Worm (Caenorhabditis elegans) whole organism, young adult: ENCODE results near the gene ssr-2.
A peak's percentile ranks its signal among the peaks of the same experiment; 100 is the strongest.

ENCODE experiments used
- D2030.7 ChIP-seq: fragments of 200-800 bp; sonication (Bioruptor generic); IDR thresholded peaks from 2 replicates; pipeline ENCODE4 v1.3.6; 2022; ENCODE audit warnings: missing genetic modification reagents, missing genetic modification characterization, missing compliant biosample characterization
- F10E7.11 ChIP-seq: sonication (generic microtip); optimal IDR thresholded peaks from 2 replicates; lab custom pipeline; 2017; ENCODE audit warnings: mild to moderate bottlenecking, missing genetic modification characterization, moderate library complexity, missing compliant biosample characterization
- F49E8.2 ChIP-seq: sonication (generic microtip); optimal IDR thresholded peaks from 3 replicates; lab custom pipeline; 2017; ENCODE audit warnings: missing genetic modification characterization, mild to moderate bottlenecking, missing compliant biosample characterization, antibody characterized with exemption, moderate library complexity; ENCODE audit not compliant: insufficient read depth
- F55B11.4 ChIP-seq: sonication (generic microtip); optimal IDR thresholded peaks from 2 replicates; lab custom pipeline; 2016; ENCODE audit warnings: missing compliant biosample characterization, missing genetic modification characterization, borderline replicate concordance; ENCODE audit not compliant: insufficient read depth
- ama-1 ChIP-seq, 3 experiments: fragments of 150-350 bp in 1 of 3; sonication (generic microtip) in 2 of 3; optimal IDR thresholded peaks; 2 replicates each; lab custom pipeline; 2014 to 2018; ENCODE audit warnings: missing biosample characterization in 2 of 3, missing genetic modification characterization in 2 of 3, missing genetic modification reagents in 2 of 3
- atf-7 ChIP-seq: sonication (generic microtip); optimal IDR thresholded peaks from 2 replicates; lab custom pipeline; 2017; ENCODE audit warnings: mild to moderate bottlenecking, missing genetic modification characterization, missing compliant biosample characterization
- athp-1 ChIP-seq: sonication (generic microtip); optimal IDR thresholded peaks from 2 replicates; lab custom pipeline; 2017; ENCODE audit warnings: mild to moderate bottlenecking, missing genetic modification characterization, missing compliant biosample characterization
- bed-2 ChIP-seq: fragments of 200-800 bp; sonication (Bioruptor generic); IDR thresholded peaks from 2 replicates; pipeline ENCODE4 v1.3.6; 2022; ENCODE audit warnings: missing genetic modification reagents, missing genetic modification characterization, missing compliant biosample characterization
- cebp-1 ChIP-seq, 2 experiments: fragments of 200-800 bp in 1 of 2; sonication (Bioruptor generic) in 1 of 2; sonication (generic microtip) in 1 of 2; IDR thresholded peaks in 1 of 2; optimal IDR thresholded peaks in 1 of 2; 2 replicates each; pipeline versions ENCODE4 v1.3.6 to Lab custom; 2017 to 2022; ENCODE audit warnings: missing compliant biosample characterization in 2 of 2, missing genetic modification characterization in 2 of 2, mild to moderate bottlenecking in 1 of 2, missing genetic modification reagents in 1 of 2, moderate library complexity in 1 of 2
- cebp-2 ChIP-seq: fragments of 200-800 bp; sonication (Bioruptor generic); IDR thresholded peaks from 2 replicates; pipeline ENCODE4 v1.3.6; 2022; ENCODE audit warnings: missing genetic modification characterization, missing compliant biosample characterization
- ceh-100 ChIP-seq: fragments of 200-800 bp; sonication (Bioruptor generic); IDR thresholded peaks from 2 replicates; pipeline ENCODE4 v1.3.6; 2022; ENCODE audit warnings: missing genetic modification reagents, missing genetic modification characterization, missing compliant biosample characterization
- ceh-91 ChIP-seq: fragments of 200-800 bp; sonication (Bioruptor generic); IDR thresholded peaks from 2 replicates; pipeline ENCODE4 v1.3.6; 2022; ENCODE audit warnings: missing genetic modification reagents, missing genetic modification characterization, missing compliant biosample characterization
- egl-18 ChIP-seq: fragments of 200-800 bp; sonication (Bioruptor generic); IDR thresholded peaks from 2 replicates; pipeline ENCODE4 v1.3.6; 2022; ENCODE audit warnings: missing genetic modification reagents, missing genetic modification characterization, missing compliant biosample characterization
- egl-44 ChIP-seq: fragments of 200-800 bp; sonication (Bioruptor generic); IDR thresholded peaks from 2 replicates; pipeline ENCODE4 v1.3.6; 2022; ENCODE audit warnings: missing genetic modification reagents, missing genetic modification characterization, missing compliant biosample characterization
- egrh-3 ChIP-seq: fragments of 200-800 bp; sonication (Bioruptor generic); IDR thresholded peaks from 2 replicates; pipeline ENCODE4 v1.3.6; 2022; ENCODE audit warnings: missing genetic modification reagents, missing genetic modification characterization, missing compliant biosample characterization
- ekl-4 ChIP-seq: fragments of 200-800 bp; sonication (Bioruptor generic); IDR thresholded peaks from 2 replicates; pipeline ENCODE4 v1.3.6; 2022; ENCODE audit warnings: missing genetic modification reagents, missing genetic modification characterization, missing compliant biosample characterization
- ets-4 ChIP-seq: fragments of 200-800 bp; sonication (Bioruptor generic); optimal IDR thresholded peaks from 2 replicates; lab custom pipeline; 2018; ENCODE audit warnings: mild to moderate bottlenecking, missing genetic modification characterization, missing compliant biosample characterization
- hlh-12 ChIP-seq: sonication (generic microtip); optimal IDR thresholded peaks from 2 replicates; lab custom pipeline; 2016; ENCODE audit warnings: missing genetic modification characterization, missing compliant biosample characterization
- hmg-20 ChIP-seq: fragments of 200-800 bp; sonication (Bioruptor generic); IDR thresholded peaks from 2 replicates; pipeline ENCODE4 v1.3.6; 2022; ENCODE audit warnings: missing genetic modification reagents, missing genetic modification characterization, missing compliant biosample characterization
- let-607 ChIP-seq, 2 experiments: fragments of 200-800 bp in 1 of 2; sonication (Bioruptor generic) in 1 of 2; sonication (generic microtip) in 1 of 2; optimal IDR thresholded peaks; 2 replicates each; lab custom pipeline; 2016 to 2018; ENCODE audit warnings: mild to moderate bottlenecking in 2 of 2, missing compliant biosample characterization in 2 of 2, missing genetic modification characterization in 2 of 2, moderate library complexity in 2 of 2, missing genotype in 1 of 2
- lin-26 ChIP-seq: fragments of 200-800 bp; sonication (Bioruptor generic); IDR thresholded peaks from 2 replicates; pipeline ENCODE4 v1.3.6; 2022; ENCODE audit warnings: missing genetic modification reagents, missing genetic modification characterization, missing compliant biosample characterization
- madf-3 ChIP-seq: fragments of 200-800 bp; sonication (Bioruptor generic); IDR thresholded peaks from 2 replicates; pipeline ENCODE4 v1.3.6; 2022; ENCODE audit warnings: missing genetic modification reagents, missing genetic modification characterization, missing compliant biosample characterization
- madf-8 ChIP-seq: fragments of 200-800 bp; sonication (Bioruptor generic); conservative IDR thresholded peaks from 2 replicates; pipeline ENCODE4 v1.3.6; 2022; ENCODE audit warnings: missing genetic modification reagents, missing genetic modification characterization, missing compliant biosample characterization
- mes-4 ChIP-seq: sonication (generic microtip); optimal IDR thresholded peaks from 2 replicates; lab custom pipeline; 2016; ENCODE audit warnings: missing genotype, missing genetic modification characterization, missing compliant biosample characterization
- nfya-1 ChIP-seq: sonication (generic microtip); optimal IDR thresholded peaks from 2 replicates; lab custom pipeline; 2017; ENCODE audit warnings: antibody characterized with exemption, missing compliant biosample characterization, missing genetic modification characterization, borderline replicate concordance; ENCODE audit not compliant: insufficient read depth
- nhr-80 ChIP-seq: sonication (generic microtip); optimal IDR thresholded peaks from 2 replicates; lab custom pipeline; 2016; ENCODE audit warnings: missing genetic modification characterization, missing compliant biosample characterization
- nhr-90 ChIP-seq: sonication (generic microtip); optimal IDR thresholded peaks from 2 replicates; lab custom pipeline; 2016; ENCODE audit warnings: missing genotype, mild to moderate bottlenecking, missing genetic modification characterization, missing compliant biosample characterization
- rec-8 ChIP-seq, 2 experiments: sonication (generic microtip); optimal IDR thresholded peaks; 2 replicates each; lab custom pipeline; 2016; ENCODE audit warnings: mild to moderate bottlenecking in 2 of 2, missing genetic modification characterization in 2 of 2, missing genetic modification reagents in 2 of 2, missing genotype in 2 of 2, missing biosample characterization in 1 of 2, missing compliant biosample characterization in 1 of 2, moderate library complexity in 1 of 2
- repo-1 ChIP-seq: sonication (generic microtip); optimal IDR thresholded peaks from 2 replicates; lab custom pipeline; 2017; ENCODE audit warnings: mild to moderate bottlenecking, missing genetic modification characterization, missing compliant biosample characterization
- sdz-38 ChIP-seq: sonication (generic microtip); optimal IDR thresholded peaks from 2 replicates; lab custom pipeline; 2016; ENCODE audit warnings: missing genotype, missing genetic modification characterization, missing compliant biosample characterization
- sea-2 ChIP-seq: fragments of 200-800 bp; sonication (Bioruptor generic); IDR thresholded peaks from 2 replicates; pipeline ENCODE4 v1.3.6; 2022; ENCODE audit warnings: missing genetic modification characterization, missing compliant biosample characterization
- tbp1 ChIP-seq: fragments of 200-800 bp; sonication (Bioruptor generic); optimal IDR thresholded peaks from 2 replicates; lab custom pipeline; 2018; ENCODE audit warnings: mild to moderate bottlenecking, missing genetic modification characterization, missing compliant biosample characterization
- tbx-9 ChIP-seq: sonication (generic microtip); optimal IDR thresholded peaks from 2 replicates; lab custom pipeline; 2016; ENCODE audit warnings: borderline replicate concordance, missing genetic modification characterization, inconsistent platforms, missing compliant biosample characterization
- tlf-1 ChIP-seq: fragments of 200-800 bp; sonication (Bioruptor generic); optimal IDR thresholded peaks from 2 replicates; lab custom pipeline; 2018; ENCODE audit warnings: mild to moderate bottlenecking, missing genetic modification characterization, missing compliant biosample characterization
- unc-62 ChIP-seq: fragments of 150-350 bp; optimal IDR thresholded peaks from 2 replicates; lab custom pipeline; 2014; ENCODE audit warnings: missing biosample characterization, missing genetic modification reagents, missing genetic modification characterization
- zfh-2 ChIP-seq: fragments of 200-800 bp; sonication (Bioruptor generic); conservative IDR thresholded peaks from 2 replicates; pipeline ENCODE4 v1.3.6; 2022; ENCODE audit warnings: missing genetic modification reagents, missing genetic modification characterization, missing compliant biosample characterization
- ztf-22 ChIP-seq: fragments of 200-800 bp; sonication (Bioruptor generic); optimal IDR thresholded peaks from 2 replicates; lab custom pipeline; 2018; ENCODE audit warnings: mild to moderate bottlenecking, missing genetic modification characterization, moderate library complexity, missing compliant biosample characterization

ssr-2 gene

DNA sequence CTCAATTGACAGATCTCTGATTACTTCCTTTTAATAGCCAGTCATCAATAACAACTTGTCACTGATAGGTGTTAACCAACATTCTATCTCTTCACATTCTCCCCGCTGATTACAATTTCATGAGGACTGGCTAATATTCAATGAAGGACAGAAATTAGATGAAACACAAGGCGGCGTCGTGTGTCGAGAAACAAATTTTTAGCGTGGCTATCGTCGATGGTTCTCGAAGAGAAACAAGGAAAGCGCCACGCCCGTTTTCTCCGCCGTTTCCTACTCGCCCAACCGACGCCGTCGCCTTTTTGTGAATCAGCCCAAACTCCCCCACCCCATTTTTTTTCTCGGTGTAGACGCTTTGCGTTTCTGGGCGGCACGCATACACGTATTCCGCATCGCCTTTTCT, 36.4 kb upstream of the ssr-2 start, which contains the start of gene F53B3.6:
TSS of gene F53B3.6 (plus strand) at position 284 of the 400 bp plus-strand sequence.
- TF ChIP-seq ets-4 (GFP tag; lab: Kevin White, UChicago) (no peak), zfh-2 (0 out of 2 replicates have a peak, but pooled peaks have one; percentile 34)

DNA sequence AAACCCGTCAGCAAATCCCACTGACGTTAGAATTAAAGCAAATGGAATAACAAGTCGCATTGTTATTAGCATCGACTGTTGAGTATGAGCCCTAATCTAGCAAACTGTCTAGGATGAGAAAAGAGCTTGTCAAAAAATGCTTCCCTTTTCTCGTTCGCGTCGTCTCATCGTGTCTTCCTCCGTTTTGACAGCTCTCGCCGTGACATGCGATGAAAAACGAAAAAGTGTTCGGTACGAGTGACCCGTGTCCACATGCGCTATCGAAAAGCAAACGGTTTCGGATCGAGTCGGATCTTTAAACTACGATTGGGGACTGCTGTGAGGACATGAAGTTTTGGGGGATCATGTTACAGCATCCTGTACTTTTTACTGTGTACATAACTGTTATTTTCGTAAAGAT, 34.8 kb upstream of the ssr-2 start, which contains the start of gene comt-1:
TSS of gene comt-1 (minus strand) at position 101 of the 400 bp plus-strand sequence.
- TF ChIP-seq madf-8 (GFP tag; lab: Robert Waterston, UW), result no peak
- no peak for TF ChIP-seq repo-1 (tag; lab: Kevin White, UChicago)
- TF ChIP-seq hmg-20 (GFP tag; lab: Robert Waterston, UW), result no peak
- no peak for TF ChIP-seq F10E7.11
- TF ChIP-seq tbx-9, result no peak
- no peak for TF ChIP-seq egl-18 (GFP tag; lab: Robert Waterston, UW)
- TF ChIP-seq tbp1 (GFP tag; lab: Kevin White, UChicago), result no peak
- TF ChIP-seq nhr-80 (tag; lab: Kevin White, UChicago), result no peak
- TF ChIP-seq sea-2 (GFP tag; lab: Robert Waterston, UW), result no peak
- TF ChIP-seq atf-7 (tag; lab: Kevin White, UChicago), result no peak
- no peak for TF ChIP-seq unc-62 (GFP tag; lab: Kevin White, UChicago)
- TF ChIP-seq ztf-22 (GFP tag; lab: Kevin White, UChicago), result no peak
- no peak for TF ChIP-seq mes-4 (tag; lab: Kevin White, UChicago)
- TF ChIP-seq F49E8.2 (tag; lab: Kevin White, UChicago), result no peak

ce11 chrX:2858380-2858779, 30.8 kb upstream of the ssr-2 start:
- TF ChIP-seq hlh-12, result no peak
- no peak for TF ChIP-seq F55B11.4 (tag; lab: Kevin White, UChicago)
- no peak for TF ChIP-seq nhr-90 (tag; lab: Kevin White, UChicago)
- TF ChIP-seq ama-1 (optimal IDR thresholded peaks at IDR 0.05; lab: Kevin White, UChicago), result no peak
- TF ChIP-seq ama-1 (GFP tag; optimal IDR thresholded peaks at IDR 0.05; lab: Kevin White, UChicago), result no peak

ce11 chrX:2857070-2857825, 29.7 kb upstream of the ssr-2 start, which contains the start of gene tra-4:
Gene tra-4, minus strand, starts transcription at chrX:2857603.
- TF ChIP-seq lin-26 (GFP tag; lab: Robert Waterston, UW) (no peak), egrh-3 (GFP tag; lab: Robert Waterston, UW) (no peak), let-607 (tag; optimal IDR thresholded peaks at IDR 0.05; lab: Kevin White, UChicago) (no peak), madf-3 (GFP tag; lab: Robert Waterston, UW) (0 out of 2 replicates have a peak, but pooled peaks have one; percentile 17)

- TF ChIP-seq egrh-3 (GFP tag; lab: Robert Waterston, UW) (no peak), cebp-2 (no peak), egl-44 (GFP tag; lab: Robert Waterston, UW) (no peak), ceh-91 (GFP tag; lab: Robert Waterston, UW) (no peak), ceh-100 (GFP tag; lab: Robert Waterston, UW) (no peak), sdz-38 (tag; lab: Kevin White, UChicago) (no peak), cebp-1 (GFP tag; IDR thresholded peaks at IDR 0.05; lab: Robert Waterston, UW) (no peak), cebp-1 (tag; optimal IDR thresholded peaks at IDR 0.05; lab: Kevin White, UChicago) (no peak), rec-8 (tag; optimal IDR thresholded peaks at IDR 0.05; lab: Kevin White, UChicago) (no peak), tlf-1 (GFP tag; lab: Kevin White, UChicago) (no peak), athp-1 (tag; lab: Kevin White, UChicago) (no peak), D2030.7 (GFP tag; lab: Robert Waterston, UW) (no peak), bed-2 (GFP tag; lab: Robert Waterston, UW) (no peak), ekl-4 (GFP tag; lab: Robert Waterston, UW) (no peak), nfya-1 (no peak)
These were observed 26.4 kb upstream of the ssr-2 start for ce11 chrX:2853963-2854362.
